Worm (Caenorhabditis elegans): ENCODE results near the gene C06E1.1.

C06E1.1 gene

DNA sequence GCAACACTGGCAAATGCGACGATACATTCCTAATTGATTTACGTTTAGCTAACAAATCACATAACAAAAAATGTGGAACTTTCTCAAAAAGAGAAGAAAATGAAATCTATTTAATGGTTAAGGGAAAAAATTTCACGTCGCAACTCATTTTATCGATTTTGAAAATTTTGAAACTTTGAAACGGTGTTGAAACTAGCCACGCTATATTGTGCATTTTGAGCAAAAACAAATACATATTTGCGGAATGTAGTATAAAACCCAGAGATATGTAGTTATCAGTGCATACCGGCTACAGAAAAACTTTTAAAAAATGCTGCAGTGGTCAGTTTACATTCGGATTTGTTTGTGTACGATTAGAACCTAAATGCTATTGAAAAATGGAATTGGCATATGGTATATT lies 12.0 kb upstream of the C06E1.1 start, which contains the start of gene C06E1.7:
Gene C06E1.7 (minus strand): TSS at position 101 of the 400 bp plus-strand sequence.
- no peak for TF ChIP-seq dmd-4 (tag; optimal IDR thresholded peaks at IDR 0.05)
- TF ChIP-seq gmeb-1 (tag; optimal IDR thresholded peaks at IDR 0.05), result no peak
- TF ChIP-seq elt-3 (tag; optimal IDR thresholded peaks at IDR 0.05), result no peak
- TF ChIP-seq ztf-1 (GFP tag; conservative IDR thresholded peaks at IDR 0.05), result no peak
- TF ChIP-seq elt-1 (tag; optimal IDR thresholded peaks at IDR 0.05), result no peak
- TF ChIP-seq ZK546.5 (tag; optimal IDR thresholded peaks at IDR 0.05), result no peak
- TF ChIP-seq zag-1 (tag; optimal IDR thresholded peaks at IDR 0.05), result no peak
- TF ChIP-seq nhr-11 (tag; optimal IDR thresholded peaks at IDR 0.05), result no peak
- TF ChIP-seq nhr-237 (tag; optimal IDR thresholded peaks at IDR 0.05), result no peak
- TF ChIP-seq snpc-4 (tag; optimal IDR thresholded peaks at IDR 0.05), result no peak

- peak; percentile 55 for TF ChIP-seq sma-9 (GFP tag; optimal IDR thresholded peaks at IDR 0.05)
- no peak for TF ChIP-seq sma-9 (tag; optimal IDR thresholded peaks at IDR 0.05)
- peak; percentile 1 for TF ChIP-seq crh-2 (tag; optimal IDR thresholded peaks at IDR 0.05)
- TF ChIP-seq blmp-1 (tag; optimal IDR thresholded peaks at IDR 0.05; ENCODE audit: insufficient read depth), result no peak
- TF ChIP-seq fos-1 (tag; optimal IDR thresholded peaks at IDR 0.05), result peak; percentile 90
- TF ChIP-seq nhr-77 (tag; optimal IDR thresholded peaks at IDR 0.05), result no peak
These were observed 11.5 kb upstream of the C06E1.1 start for ce11 chrIII:8594088-8594487.

DNA sequence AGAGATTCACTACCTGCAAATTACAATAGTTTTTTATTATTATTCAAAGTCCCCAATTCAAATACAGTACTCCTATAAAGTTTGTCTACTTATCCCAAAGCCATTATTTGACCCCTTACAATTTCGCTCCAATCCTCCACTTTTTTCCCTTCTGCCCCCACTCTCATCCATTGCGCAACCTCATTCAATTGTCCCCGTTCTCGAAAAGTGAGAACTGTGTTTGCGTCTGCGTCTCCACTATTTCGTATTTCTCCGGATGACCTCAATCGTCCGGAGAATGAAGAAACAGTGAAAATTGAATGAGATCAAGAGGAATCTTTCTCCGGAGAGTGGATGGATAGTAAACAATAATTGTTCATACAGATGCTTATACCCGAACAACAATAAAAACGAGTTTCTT lies 8.9 kb upstream of the C06E1.1 start:
- TF ChIP-seq nhr-23 (tag; optimal IDR thresholded peaks at IDR 0.05) (no peak), zag-1 (tag; optimal IDR thresholded peaks at IDR 0.05) (no peak), blmp-1 (tag; optimal IDR thresholded peaks at IDR 0.05; ENCODE audit: insufficient read depth) (no peak), unc-62 (GFP tag; optimal IDR thresholded peaks at IDR 0.05) (no peak), ztf-11 (tag; optimal IDR thresholded peaks at IDR 0.05) (no peak), lin-13 (GFP tag; optimal IDR thresholded peaks at IDR 0.05) (no peak), sma-3 (GFP tag; optimal IDR thresholded peaks at IDR 0.05) (no peak), elt-3 (tag; optimal IDR thresholded peaks at IDR 0.05) (no peak), dmd-4 (tag; optimal IDR thresholded peaks at IDR 0.05) (no peak)

DNA sequence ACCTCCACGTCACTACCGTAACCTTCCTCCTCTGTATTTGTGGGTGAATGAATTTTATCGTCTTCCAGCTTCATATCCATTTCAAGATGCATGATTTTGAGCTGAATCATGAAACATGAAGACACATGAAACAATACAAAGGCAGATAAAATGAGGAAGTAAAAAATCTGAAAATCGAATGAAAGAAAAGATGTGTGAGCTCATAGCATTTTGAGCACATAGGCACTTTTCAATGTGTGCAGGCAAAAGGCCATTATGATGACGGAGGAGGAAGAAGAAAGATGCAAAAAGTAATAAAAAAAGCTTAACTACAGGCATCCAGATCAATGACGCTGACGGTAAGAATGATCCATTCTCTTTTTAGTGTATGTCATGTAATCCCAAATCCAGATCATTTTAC lies 7.9 kb upstream of the C06E1.1 start, which contains the start of gene ztf-30:
Gene ztf-30 (minus strand): TSS at position 101 of the 400 bp plus-strand sequence.
- TF ChIP-seq alr-1 (tag; optimal IDR thresholded peaks at IDR 0.05) (no peak), crh-2 (tag; optimal IDR thresholded peaks at IDR 0.05) (no peak), nhr-12 (tag; optimal IDR thresholded peaks at IDR 0.05) (no peak), sma-3 (GFP tag; optimal IDR thresholded peaks at IDR 0.05) (no peak), ztf-1 (GFP tag; conservative IDR thresholded peaks at IDR 0.05) (no peak), elt-3 (tag; optimal IDR thresholded peaks at IDR 0.05) (no peak)

DNA sequence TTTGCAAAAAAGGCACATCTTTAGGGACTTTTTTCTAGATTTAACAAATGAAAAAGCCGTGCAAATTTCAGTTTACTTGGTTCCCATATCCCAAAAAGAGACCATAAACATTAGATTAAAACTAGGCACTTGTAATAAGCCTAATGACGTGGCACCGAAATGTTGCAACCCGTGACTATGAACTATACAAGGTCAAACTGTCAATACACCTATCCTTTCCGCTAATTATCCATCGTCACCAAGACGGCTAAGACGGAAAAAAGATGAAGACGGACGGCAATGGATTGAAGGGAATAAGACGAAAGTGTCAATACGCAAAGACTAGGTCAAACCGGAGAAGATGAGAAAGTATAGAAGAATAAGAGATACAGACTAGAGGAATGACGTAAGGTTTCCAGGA lies 6.7 kb upstream of the C06E1.1 start:
- no peak for TF ChIP-seq nhr-10 (tag; optimal IDR thresholded peaks at IDR 0.05)
- TF ChIP-seq nhr-129 (tag; optimal IDR thresholded peaks at IDR 0.05), result peak; percentile 34
- TF ChIP-seq fos-1 (tag; optimal IDR thresholded peaks at IDR 0.05), result no peak
- TF ChIP-seq elt-3 (tag; optimal IDR thresholded peaks at IDR 0.05), result no peak
- no peak for TF ChIP-seq unc-62 (GFP tag; optimal IDR thresholded peaks at IDR 0.05)
- no peak for TF ChIP-seq mab-5 (tag; optimal IDR thresholded peaks at IDR 0.05)
- no peak for TF ChIP-seq F13H6.1 (tag; optimal IDR thresholded peaks at IDR 0.05)
- no peak for TF ChIP-seq nhr-77 (tag; optimal IDR thresholded peaks at IDR 0.05)
- no peak for TF ChIP-seq nhr-11 (tag; optimal IDR thresholded peaks at IDR 0.05)
- TF ChIP-seq elt-1 (tag; optimal IDR thresholded peaks at IDR 0.05), result no peak
- TF ChIP-seq sem-4 (tag; optimal IDR thresholded peaks at IDR 0.05), result no peak
- TF ChIP-seq ama-1 (optimal IDR thresholded peaks at IDR 0.05), result no peak
- TF ChIP-seq ztf-11 (tag; optimal IDR thresholded peaks at IDR 0.05), result no peak
- no peak for TF ChIP-seq ZK546.5 (tag; optimal IDR thresholded peaks at IDR 0.05)
- TF ChIP-seq zag-1 (tag; optimal IDR thresholded peaks at IDR 0.05), result no peak
- TF ChIP-seq lin-39 (tag; optimal IDR thresholded peaks at IDR 0.05), result no peak
- no peak for TF ChIP-seq lsy-2 (tag; optimal IDR thresholded peaks at IDR 0.05)
- TF ChIP-seq lin-13 (GFP tag; optimal IDR thresholded peaks at IDR 0.05), result no peak
- TF ChIP-seq nhr-21 (tag; optimal IDR thresholded peaks at IDR 0.05), result peak; percentile 27
- no peak for TF ChIP-seq ceh-82 (tag; optimal IDR thresholded peaks at IDR 0.05)
- TF ChIP-seq skn-1 (tag; optimal IDR thresholded peaks at IDR 0.05), result no peak
- TF ChIP-seq nhr-237 (tag; optimal IDR thresholded peaks at IDR 0.05), result no peak
- peak; percentile 4 for TF ChIP-seq sma-3 (GFP tag; optimal IDR thresholded peaks at IDR 0.05)
- no peak for TF ChIP-seq mdl-1 (tag; optimal IDR thresholded peaks at IDR 0.05)
- no peak for TF ChIP-seq peb-1 (tag; optimal IDR thresholded peaks at IDR 0.05)
- no peak for TF ChIP-seq blmp-1 (tag; optimal IDR thresholded peaks at IDR 0.05; ENCODE audit: insufficient read depth)
- TF ChIP-seq ztf-4 (tag; optimal IDR thresholded peaks at IDR 0.05), result no peak
- TF ChIP-seq nhr-12 (tag; optimal IDR thresholded peaks at IDR 0.05), result no peak
- no peak for TF ChIP-seq mbf-1 (tag; optimal IDR thresholded peaks at IDR 0.05)
- TF ChIP-seq egl-27 (tag; optimal IDR thresholded peaks at IDR 0.05), result peak; percentile 48
- TF ChIP-seq nhr-25 (tag; optimal IDR thresholded peaks at IDR 0.05), result peak; percentile 15
- no peak for TF ChIP-seq dmd-4 (tag; optimal IDR thresholded peaks at IDR 0.05)
- no peak for TF ChIP-seq unc-55 (GFP tag; optimal IDR thresholded peaks at IDR 0.05)
- no peak for TF ChIP-seq alr-1 (tag; optimal IDR thresholded peaks at IDR 0.05)
- TF ChIP-seq R02D3.7 (tag; optimal IDR thresholded peaks at IDR 0.05), result no peak
- TF ChIP-seq Y55F3AM.14 (GFP tag; optimal IDR thresholded peaks at IDR 0.05), result no peak
- TF ChIP-seq sma-9 (GFP tag; optimal IDR thresholded peaks at IDR 0.05), result no peak
- no peak for TF ChIP-seq sma-9 (tag; optimal IDR thresholded peaks at IDR 0.05)
- no peak for TF ChIP-seq ztf-1 (GFP tag; conservative IDR thresholded peaks at IDR 0.05)
- no peak for TF ChIP-seq nhr-23 (tag; optimal IDR thresholded peaks at IDR 0.05)
